Fruit fly (Drosophila melanogaster) whole organism, prepupa: ENCODE results near the gene CG7168.

Source experiments
- CG3919 ChIP-seq: fragments of 200-800 bp; sonication (Bioruptor generic); optimal IDR thresholded peaks from 3 replicates; lab custom pipeline; 2016; ENCODE audit warnings: missing biosample characterization, missing genetic modification characterization
- CG6276 ChIP-seq: fragments of 200-800 bp; sonication (Bioruptor generic); optimal IDR thresholded peaks from 2 replicates; lab custom pipeline; 2017; ENCODE audit warnings: missing biosample characterization, mild to moderate bottlenecking, missing genetic modification characterization
- CG6792 ChIP-seq: fragments of 200-800 bp; sonication (Bioruptor generic); optimal IDR thresholded peaks from 3 replicates; lab custom pipeline; 2016; ENCODE audit warnings: missing biosample characterization, missing genetic modification characterization
- CG8319 ChIP-seq: fragments of 200-800 bp; sonication (Bioruptor generic); optimal IDR thresholded peaks from 3 replicates; lab custom pipeline; 2016; ENCODE audit warnings: missing biosample characterization, missing genetic modification characterization
- fd59A ChIP-seq: fragments of 200-800 bp; sonication (Bioruptor generic); optimal IDR thresholded peaks from 2 replicates; lab custom pipeline; 2017; ENCODE audit warnings: missing biosample characterization, mild to moderate bottlenecking, missing genetic modification characterization, missing genetic modification reagents

DNA sequence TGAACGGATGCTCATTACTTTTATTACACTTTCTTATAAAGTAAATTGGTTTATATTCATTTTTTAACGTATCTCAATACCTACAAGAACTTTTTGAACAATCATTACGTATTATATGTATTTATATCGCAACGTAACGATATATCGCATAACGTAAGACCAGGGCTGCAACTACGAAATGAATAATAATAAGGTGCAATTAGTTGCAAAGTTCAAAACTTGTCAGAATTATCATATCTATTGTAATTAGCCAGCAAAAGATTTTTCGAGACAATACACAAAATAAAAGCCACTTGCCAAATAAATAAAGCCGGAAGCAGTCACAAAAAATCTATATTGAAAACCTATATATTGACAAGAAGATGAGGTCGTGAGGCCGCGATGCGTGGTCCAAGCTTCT lies 10.6 kb downstream of the CG7168 start:
- no peak for TF ChIP-seq CG3919 (GFP tag; lab: Kevin White, UChicago)
- no peak for TF ChIP-seq fd59A
- TF ChIP-seq CG6276 (GFP tag; lab: Kevin White, UChicago): no peak
- no peak for TF ChIP-seq CG6792 (GFP tag; lab: Kevin White, UChicago)
- no peak for TF ChIP-seq CG8319
